Worm (Caenorhabditis elegans) whole organism, early embryonic: ENCODE measurements around the gene F21H7.2.

Source experiments
- F13C5.2 ChIP-seq: sonication (generic microtip); optimal IDR thresholded peaks from 2 replicates; lab custom pipeline; 2017; ENCODE audit warnings: mild to moderate bottlenecking, missing genetic modification characterization, inconsistent platforms, missing compliant biosample characterization
- aly-1 ChIP-seq: sonication (generic microtip); optimal IDR thresholded peaks from 2 replicates; lab custom pipeline; 2016; ENCODE audit warnings: missing genetic modification characterization, missing compliant biosample characterization
- ama-1 ChIP-seq: fragments of 150-350 bp; optimal IDR thresholded peaks from 2 replicates; lab custom pipeline; 2014
- ceh-13 ChIP-seq: fragments of 200-800 bp; sonication (Bioruptor generic); optimal IDR thresholded peaks from 2 replicates; lab custom pipeline; 2018; ENCODE audit warnings: mild to moderate bottlenecking, missing genetic modification characterization, missing compliant biosample characterization
- ets-7 ChIP-seq: sonication (generic microtip); optimal IDR thresholded peaks from 2 replicates; lab custom pipeline; 2016; ENCODE audit warnings: missing genotype, missing genetic modification characterization, missing compliant biosample characterization
- flt-1 ChIP-seq: fragments of 200-800 bp; sonication (Bioruptor generic); IDR thresholded peaks from 2 replicates; pipeline ENCODE4 v1.3.6; 2022; ENCODE audit warnings: missing genetic modification characterization, missing compliant biosample characterization
- hmbx-1 ChIP-seq: sonication (generic microtip); optimal IDR thresholded peaks from 2 replicates; lab custom pipeline; 2016; ENCODE audit warnings: mild to moderate bottlenecking, missing genetic modification characterization, missing compliant biosample characterization
- hmg-4 ChIP-seq: fragments of 200-800 bp; sonication (Bioruptor generic); optimal IDR thresholded peaks from 2 replicates; lab custom pipeline; 2018; ENCODE audit warnings: mild to moderate bottlenecking, missing genetic modification characterization, missing compliant biosample characterization
- hnd-1 ChIP-seq: sonication (generic microtip); optimal IDR thresholded peaks from 2 replicates; lab custom pipeline; 2016; ENCODE audit warnings: missing genetic modification characterization, missing compliant biosample characterization
- pes-1 ChIP-seq: fragments of 200-800 bp; sonication (Bioruptor generic); IDR thresholded peaks from 2 replicates; pipeline ENCODE4 v1.3.6; 2022; ENCODE audit warnings: missing genetic modification reagents, missing genetic modification characterization, missing compliant biosample characterization
- tbx-11 ChIP-seq: fragments of 200-800 bp; sonication (Bioruptor generic); IDR thresholded peaks from 2 replicates; pipeline ENCODE4 v1.3.6; 2022; ENCODE audit warnings: missing genetic modification characterization, missing compliant biosample characterization
- tra-4 ChIP-seq: sonication (generic microtip); optimal IDR thresholded peaks from 2 replicates; lab custom pipeline; 2017; ENCODE audit warnings: missing genetic modification characterization, missing compliant biosample characterization

DNA sequence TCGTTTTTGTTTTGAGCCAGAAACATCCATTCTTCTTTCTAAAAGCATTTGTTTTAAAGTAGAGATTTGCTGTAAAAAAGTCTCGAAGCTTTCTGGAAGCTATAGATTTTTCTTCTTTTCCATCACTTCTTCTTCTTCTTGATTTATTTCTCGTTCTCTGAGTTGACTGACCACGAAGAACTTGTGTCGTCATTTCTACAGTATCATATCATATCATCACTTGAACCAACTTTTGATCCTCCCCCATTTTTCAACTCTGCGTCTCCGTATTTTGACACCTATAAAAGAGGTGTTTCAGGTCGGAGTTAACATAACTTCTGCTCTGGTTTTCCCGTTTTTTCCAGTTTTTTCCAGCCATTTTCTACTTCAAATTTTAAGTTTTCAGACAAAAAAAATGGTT lies 15.3 kb downstream of the F21H7.2 start, which contains the start of gene F11A5.9:
- TF ChIP-seq ama-1 (lab: Kevin White, UChicago) (no peak), hmbx-1 (tag; lab: Kevin White, UChicago) (no peak), ets-7 (tag; lab: Kevin White, UChicago) (no peak), aly-1 (tag; lab: Kevin White, UChicago) (no peak), tbx-11 (GFP tag; lab: Robert Waterston, UW) (no peak), F13C5.2 (tag; lab: Kevin White, UChicago) (no peak), pes-1 (GFP tag; lab: Robert Waterston, UW) (no peak), ceh-13 (GFP tag; lab: Kevin White, UChicago) (no peak), hmg-4 (GFP tag; lab: Kevin White, UChicago) (no peak), hnd-1 (no peak), flt-1 (GFP tag; lab: Robert Waterston, UW) (no peak), tra-4 (tag; lab: Kevin White, UChicago) (no peak)
